Fruit fly (Drosophila melanogaster) whole organism, wandering third instar larva: ENCODE results near the gene CG42529.

Source experiments
- Abd-B ChIP-seq: fragments of >200 bp; optimal IDR thresholded peaks from 2 replicates; lab custom pipeline; 2017; ENCODE audit warnings: missing biosample characterization, missing genetic modification characterization
- Dfd ChIP-seq: fragments of >200 bp; optimal IDR thresholded peaks from 2 replicates; lab custom pipeline; 2017; ENCODE audit warnings: missing biosample characterization, missing genetic modification characterization
- Dif ChIP-seq: fragments of 200-275, 200-300 bp; sonication (Bioruptor generic); optimal IDR thresholded peaks from 2 replicates; lab custom pipeline; 2018; ENCODE audit warnings: missing biosample characterization, missing genetic modification characterization; ENCODE audit not compliant: partially characterized antibody
- Hnf4 ChIP-seq: fragments of 200-800 bp; sonication (Bioruptor generic); optimal IDR thresholded peaks from 2 replicates; lab custom pipeline; 2016; ENCODE audit warnings: missing biosample characterization, mild to moderate bottlenecking, missing genetic modification characterization
- Hr78 ChIP-seq: fragments of >200 bp; optimal IDR thresholded peaks from 2 replicates; lab custom pipeline; 2017; ENCODE audit warnings: missing biosample characterization, missing genetic modification characterization
- Hr83 ChIP-seq: fragments of 200-300 bp; sonication (Bioruptor generic); optimal IDR thresholded peaks from 2 replicates; lab custom pipeline; 2016; ENCODE audit warnings: missing biosample characterization, mild to moderate bottlenecking, missing genetic modification characterization, moderate library complexity; ENCODE audit not compliant: poor library complexity, severe bottlenecking
- Mio ChIP-seq: sonication (Bioruptor generic); optimal IDR thresholded peaks from 2 replicates; lab custom pipeline; 2016; ENCODE audit warnings: missing biosample characterization, missing genetic modification characterization
- Myc ChIP-seq: fragments of >200 bp; optimal IDR thresholded peaks from 2 replicates; lab custom pipeline; 2017
- N ChIP-seq: fragments of >200 bp; optimal IDR thresholded peaks from 2 replicates; lab custom pipeline; 2018; ENCODE audit warnings: missing biosample characterization, missing external identifiers, missing genetic modification characterization
- OdsH ChIP-seq: fragments of 200-800 bp; sonication (Bioruptor generic); optimal IDR thresholded peaks from 2 replicates; lab custom pipeline; 2016; ENCODE audit warnings: missing biosample characterization, mild to moderate bottlenecking, missing genetic modification characterization
- Rel ChIP-seq, 2 experiments: fragments of 200-800 bp; sonication (Bioruptor generic) in 1 of 2; optimal IDR thresholded peaks; 2 replicates in 1 of 2; 3 replicates in 1 of 2; lab custom pipeline; 2016 to 2019; ENCODE audit warnings: mild to moderate bottlenecking in 2 of 2, missing biosample characterization in 2 of 2, missing genetic modification characterization in 2 of 2, moderate library complexity in 1 of 2
- Sp1 ChIP-seq: fragments of 200-800 bp; sonication (Bioruptor generic); optimal IDR thresholded peaks from 3 replicates; lab custom pipeline; 2019; ENCODE audit warnings: missing biosample characterization, mild to moderate bottlenecking, missing genetic modification characterization, moderate library complexity
- Vsx2 ChIP-seq: fragments of 200-300, 225-300 bp; sonication (Bioruptor generic); optimal IDR thresholded peaks from 2 replicates; lab custom pipeline; 2018; ENCODE audit warnings: missing biosample characterization, missing genetic modification characterization; ENCODE audit not compliant: partially characterized antibody
- br ChIP-seq: fragments of 200-800 bp; sonication (Bioruptor generic); optimal IDR thresholded peaks from 2 replicates; lab custom pipeline; 2016; ENCODE audit warnings: missing biosample characterization, missing genetic modification characterization
- dsf ChIP-seq: sonication (Bioruptor generic); optimal IDR thresholded peaks from 2 replicates; lab custom pipeline; 2016; ENCODE audit warnings: missing biosample characterization, missing genetic modification characterization, borderline replicate concordance
- foxo ChIP-seq, 2 experiments: fragments of 200-800 bp; sonication (Bioruptor generic); optimal IDR thresholded peaks; 2 replicates in 1 of 2; 3 replicates in 1 of 2; lab custom pipeline; 2016 to 2017; ENCODE audit warnings: missing biosample characterization in 2 of 2, missing genetic modification characterization in 2 of 2
- fru ChIP-seq: fragments of 200-800 bp; sonication (Bioruptor generic); optimal IDR thresholded peaks from 3 replicates; lab custom pipeline; 2016; ENCODE audit warnings: missing biosample characterization, mild to moderate bottlenecking, missing genetic modification characterization
- h ChIP-seq: fragments of 200-800 bp; sonication (Bioruptor generic); optimal IDR thresholded peaks from 3 replicates; lab custom pipeline; 2016; ENCODE audit warnings: missing biosample characterization, mild to moderate bottlenecking, missing genetic modification characterization
- jim ChIP-seq: fragments of 175-275, 200-325 bp; sonication (Bioruptor generic); optimal IDR thresholded peaks from 2 replicates; lab custom pipeline; 2016; ENCODE audit warnings: missing biosample characterization, mild to moderate bottlenecking, missing genetic modification characterization
- lola ChIP-seq: fragments of >200 bp; optimal IDR thresholded peaks from 2 replicates; lab custom pipeline; 2017; ENCODE audit warnings: missing biosample characterization, missing genetic modification characterization
- psq ChIP-seq: fragments of 200-800 bp; sonication (Bioruptor generic); optimal IDR thresholded peaks from 3 replicates; lab custom pipeline; 2017; ENCODE audit warnings: missing biosample characterization, mild to moderate bottlenecking, missing genetic modification characterization, moderate library complexity
- rgr ChIP-seq: fragments of 200-800 bp; sonication (Bioruptor generic); optimal IDR thresholded peaks from 3 replicates; lab custom pipeline; 2016; ENCODE audit warnings: missing biosample characterization, mild to moderate bottlenecking, missing genetic modification characterization
- sage ChIP-seq: fragments of 200-800 bp; sonication (Bioruptor generic); optimal IDR thresholded peaks from 2 replicates; lab custom pipeline; 2016; ENCODE audit warnings: missing biosample characterization, mild to moderate bottlenecking, missing genetic modification characterization
- sv ChIP-seq: fragments of 200-800 bp; sonication (Bioruptor generic); optimal IDR thresholded peaks from 3 replicates; lab custom pipeline; 2016; ENCODE audit warnings: missing biosample characterization, missing genetic modification characterization
- tai ChIP-seq: sonication (Bioruptor generic); optimal IDR thresholded peaks from 2 replicates; lab custom pipeline; 2016; ENCODE audit warnings: missing biosample characterization, missing genetic modification characterization
- usp ChIP-seq: fragments of >200 bp; optimal IDR thresholded peaks from 2 replicates; lab custom pipeline; 2017; ENCODE audit warnings: missing biosample characterization, missing genetic modification characterization
- woc ChIP-seq: sonication (Bioruptor generic); optimal IDR thresholded peaks from 2 replicates; lab custom pipeline; 2016; ENCODE audit warnings: missing biosample characterization, mild to moderate bottlenecking, missing genetic modification characterization

Gene CG42529

DNA sequence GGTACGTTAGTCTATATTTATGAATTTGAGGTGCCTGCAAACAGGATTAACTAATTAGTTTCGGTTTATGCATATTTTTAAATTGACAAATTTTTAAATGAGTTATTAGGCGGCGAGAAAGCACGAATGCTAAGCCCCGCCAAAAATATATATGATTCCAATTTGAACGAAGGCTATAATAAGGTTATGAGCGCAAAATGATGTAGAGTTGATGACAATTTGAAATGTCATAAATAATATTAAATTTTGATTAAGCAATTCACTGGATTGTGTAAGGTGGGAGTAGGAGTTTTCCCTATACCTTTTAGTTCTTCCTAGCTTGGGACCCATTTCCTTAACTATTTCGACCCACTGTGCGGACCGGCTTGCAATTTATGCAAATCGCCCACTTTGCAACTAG, 29.1 kb upstream of the CG42529 start:
- TF ChIP-seq Rel (GFP tag; optimal IDR thresholded peaks at IDR 0.05; lab: Kevin White, UChicago) (no peak), Rel (tag; optimal IDR thresholded peaks at IDR 0.05; lab: Kevin White, UChicago) (no peak), tai (GFP tag; lab: Kevin White, UChicago) (no peak), h (GFP tag; lab: Kevin White, UChicago) (peak; percentile 25), foxo (GFP tag; optimal IDR thresholded peaks at IDR 0.05; lab: Kevin White, UChicago) (peak in 1 of 2 experiments; percentile 35), Abd-B (GFP tag; lab: Kevin White, UChicago) (no peak), sv (GFP tag; lab: Kevin White, UChicago) (peak; percentile 14), fru (GFP tag; lab: Kevin White, UChicago) (peak; percentile 11), rgr (GFP tag; lab: Kevin White, UChicago) (peak; percentile 16)

DNA sequence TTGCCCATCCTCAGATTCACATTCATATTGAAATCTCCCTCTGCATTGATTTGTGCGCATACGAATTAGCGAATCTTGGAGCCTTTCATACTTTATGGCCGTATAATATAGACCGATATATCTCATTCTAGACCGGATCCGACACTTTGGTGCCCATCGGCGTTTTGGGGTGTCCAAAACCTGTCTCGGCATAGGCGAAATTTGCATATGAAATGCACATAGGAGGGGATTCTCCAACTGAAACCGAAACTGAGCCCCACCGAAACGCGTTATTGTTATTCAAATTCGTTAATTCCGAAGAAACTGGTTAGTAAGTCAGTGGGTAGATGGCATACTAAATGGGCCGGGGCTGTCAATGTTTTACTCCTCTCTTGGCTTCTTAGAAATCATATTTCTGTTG, 28.3 kb upstream of the CG42529 start:
- TF ChIP-seq Mio, result no peak
- TF ChIP-seq lola (GFP tag; lab: Kevin White, UChicago), result no peak
- TF ChIP-seq OdsH (GFP tag; lab: Kevin White, UChicago), result no peak
- TF ChIP-seq fru (GFP tag; lab: Kevin White, UChicago), result no peak
- no peak for TF ChIP-seq Hr83 (GFP tag; lab: Kevin White, UChicago)
- TF ChIP-seq Hnf4 (GFP tag; lab: Kevin White, UChicago), result no peak
- TF ChIP-seq Dfd (GFP tag; lab: Kevin White, UChicago), result no peak
- TF ChIP-seq psq (GFP tag; lab: Kevin White, UChicago), result no peak
- no peak for TF ChIP-seq sage (GFP tag; lab: Kevin White, UChicago)
- TF ChIP-seq Dif, result no peak
- no peak for TF ChIP-seq jim (GFP tag; lab: Kevin White, UChicago)
- no peak for TF ChIP-seq foxo (GFP tag; optimal IDR thresholded peaks at IDR 0.05; lab: Kevin White, UChicago)
- no peak for TF ChIP-seq rgr (GFP tag; lab: Kevin White, UChicago)
- TF ChIP-seq h (GFP tag; lab: Kevin White, UChicago), result no peak
- TF ChIP-seq N (GFP tag; lab: Kevin White, UChicago), result no peak
- TF ChIP-seq Myc (lab: Kevin White, UChicago), result no peak
- TF ChIP-seq Rel (GFP tag; optimal IDR thresholded peaks at IDR 0.05; lab: Kevin White, UChicago), result no peak
- TF ChIP-seq Rel (tag; optimal IDR thresholded peaks at IDR 0.05; lab: Kevin White, UChicago), result no peak
- no peak for TF ChIP-seq woc (GFP tag; lab: Kevin White, UChicago)
- TF ChIP-seq usp (GFP tag; lab: Kevin White, UChicago), result no peak
- TF ChIP-seq, all 38 proteins: peak for 0

DNA sequence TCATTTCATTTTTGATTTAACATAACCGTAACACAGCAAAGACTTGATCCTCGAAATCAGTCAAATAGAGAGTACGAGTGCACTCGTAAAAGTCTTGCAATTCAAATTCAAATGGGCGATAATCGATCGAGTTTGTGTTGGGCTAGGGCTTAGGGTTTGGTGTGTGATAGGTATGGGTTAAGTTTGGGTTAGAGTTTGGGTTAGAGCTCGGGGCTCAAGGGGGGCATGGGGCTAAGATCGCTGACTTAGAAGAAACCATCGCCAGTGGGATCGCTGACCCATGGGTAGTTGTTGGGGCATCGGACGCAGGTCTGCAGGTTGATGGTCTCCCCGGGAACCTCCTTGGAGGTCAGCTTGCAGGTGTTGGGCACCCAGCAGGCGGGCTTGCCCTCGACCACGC, 27.7 kb upstream of the CG42529 start:
- no peak for TF ChIP-seq jim (GFP tag; lab: Kevin White, UChicago)

DNA sequence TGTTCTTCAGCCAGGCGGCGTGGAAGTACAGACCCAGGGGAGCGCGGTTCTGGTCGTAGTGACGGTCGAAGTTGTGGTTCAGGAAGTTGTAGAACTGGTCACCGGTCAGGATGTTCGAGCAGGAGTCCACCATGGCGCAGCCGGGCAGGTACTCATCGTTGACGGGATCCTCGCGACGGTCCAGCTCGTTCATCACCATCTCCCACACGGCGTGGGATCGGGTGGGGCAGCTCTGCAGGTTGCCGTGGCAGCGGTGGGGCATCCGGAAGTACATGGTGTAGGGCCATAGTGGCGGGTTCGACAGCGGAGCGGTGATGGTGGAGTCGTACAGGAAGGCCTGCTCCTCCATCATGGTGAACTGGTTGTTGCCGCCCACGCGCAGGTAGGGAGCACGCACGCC, 27.1 kb upstream of the CG42529 start:
- TF ChIP-seq Hnf4 (GFP tag; lab: Kevin White, UChicago), result no peak
- no peak for TF ChIP-seq Dfd (GFP tag; lab: Kevin White, UChicago)
- TF ChIP-seq Myc (lab: Kevin White, UChicago), result no peak
- no peak for TF ChIP-seq dsf (GFP tag; lab: Kevin White, UChicago)
- no peak for TF ChIP-seq lola (GFP tag; lab: Kevin White, UChicago)

DNA sequence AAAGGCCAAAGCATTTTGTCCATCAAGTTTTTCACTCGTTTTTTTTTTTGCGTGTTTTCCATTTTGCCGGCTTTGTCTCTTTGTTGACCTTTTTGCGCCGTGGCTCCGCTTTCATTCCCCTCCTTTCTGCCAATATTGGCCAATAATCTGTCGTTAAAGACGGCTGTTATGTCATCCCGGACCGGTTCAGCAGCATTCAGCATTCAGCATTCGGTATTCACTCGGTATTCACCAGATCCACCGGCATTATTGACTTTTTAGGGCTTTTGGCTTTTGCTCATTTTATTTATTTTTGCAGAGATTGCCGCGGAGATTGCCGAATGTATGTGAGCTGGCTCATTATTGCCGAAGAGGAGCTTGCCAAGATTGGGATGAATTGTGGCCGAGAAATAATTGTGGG, 25.5 kb upstream of the CG42529 start:
- TF ChIP-seq Rel (GFP tag; optimal IDR thresholded peaks at IDR 0.05; lab: Kevin White, UChicago), result no peak
- TF ChIP-seq Rel (tag; optimal IDR thresholded peaks at IDR 0.05; lab: Kevin White, UChicago), result peak; percentile 21
- TF ChIP-seq Hr78 (GFP tag; lab: Kevin White, UChicago), result no peak
- TF ChIP-seq OdsH (GFP tag; lab: Kevin White, UChicago), result no peak
- TF ChIP-seq rgr (GFP tag; lab: Kevin White, UChicago), result peak; percentile 11
- no peak for TF ChIP-seq usp (GFP tag; lab: Kevin White, UChicago)
- TF ChIP-seq foxo (GFP tag; optimal IDR thresholded peaks at IDR 0.05; lab: Kevin White, UChicago), result peak in 1 of 2 experiments; percentile 8
- no peak for TF ChIP-seq h (GFP tag; lab: Kevin White, UChicago)
- peak; percentile 49 for TF ChIP-seq woc (GFP tag; lab: Kevin White, UChicago)
- TF ChIP-seq N (GFP tag; lab: Kevin White, UChicago), result no peak
- no peak for TF ChIP-seq Abd-B (GFP tag; lab: Kevin White, UChicago)
- TF ChIP-seq fru (GFP tag; lab: Kevin White, UChicago), result peak; percentile 8
- peak; percentile 38 for TF ChIP-seq br
- peak; percentile 11 for TF ChIP-seq psq (GFP tag; lab: Kevin White, UChicago)
- peak; percentile 50 for TF ChIP-seq Vsx2 (GFP tag; lab: Kevin White, UChicago)
- no peak for TF ChIP-seq lola (GFP tag; lab: Kevin White, UChicago)
- peak; percentile 12 for TF ChIP-seq Sp1 (GFP tag; lab: Kevin White, UChicago)
